Worm (Caenorhabditis elegans): Measurements from ENCODE around the gene F09E5.7.

DNA sequence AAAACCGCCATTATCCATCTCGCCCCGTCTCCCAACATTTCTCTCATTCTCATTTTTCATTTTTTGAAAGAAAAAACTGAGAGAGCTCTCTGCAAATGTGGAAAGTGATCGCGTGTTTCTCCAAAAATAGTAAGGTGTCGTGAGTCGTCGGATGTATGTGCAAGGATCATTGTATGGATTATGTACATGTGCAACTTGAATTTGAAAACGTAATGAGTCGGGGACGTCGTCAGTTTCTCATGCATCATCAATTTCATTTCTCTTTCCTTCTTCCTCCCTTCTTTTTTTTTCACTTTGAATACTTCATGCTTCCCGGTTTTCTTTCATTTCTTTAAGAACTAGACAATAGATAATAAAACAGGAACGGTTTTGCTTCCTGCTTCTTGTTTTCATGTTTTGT lies 46.8 kb upstream of the F09E5.7 start:
- no peak for TF ChIP-seq dpff-1 (tag; optimal IDR thresholded peaks at IDR 0.05)
- no peak for TF ChIP-seq zim-3 (tag; optimal IDR thresholded peaks at IDR 0.05)
- TF ChIP-seq lsl-1 (GFP tag; optimal IDR thresholded peaks at IDR 0.05), result no peak
- no peak for TF ChIP-seq B0019.2 (GFP tag; conservative IDR thresholded peaks at IDR 0.05)
- TF ChIP-seq unc-62 (GFP tag; optimal IDR thresholded peaks at IDR 0.05), result no peak
- TF ChIP-seq gei-17 (GFP tag; optimal IDR thresholded peaks at IDR 0.05), result no peak
- TF ChIP-seq ceh-58 (GFP tag; IDR thresholded peaks at IDR 0.05), result no peak
